Fruit fly (Drosophila melanogaster) whole organism: ENCODE measurements around the gene CG10553.

ENCODE experiments used
- Dll ChIP-seq: fragments of >200 bp; optimal IDR thresholded peaks from 2 replicates; lab custom pipeline; 2017
- EcR ChIP-seq, 2 experiments: fragments of >200 bp; optimal IDR thresholded peaks; 2 replicates each; lab custom pipeline; 2017; ENCODE audit warnings: missing biosample characterization in 2 of 2, missing genetic modification characterization in 2 of 2, missing genetic modification reagents in 2 of 2
- psq ChIP-seq: fragments of >200 bp; optimal IDR thresholded peaks from 2 replicates; lab custom pipeline; 2017
- usp ChIP-seq: fragments of >200 bp; optimal IDR thresholded peaks from 2 replicates; lab custom pipeline; 2017; ENCODE audit warnings: missing biosample characterization, missing genetic modification characterization, mixed read lengths

DNA sequence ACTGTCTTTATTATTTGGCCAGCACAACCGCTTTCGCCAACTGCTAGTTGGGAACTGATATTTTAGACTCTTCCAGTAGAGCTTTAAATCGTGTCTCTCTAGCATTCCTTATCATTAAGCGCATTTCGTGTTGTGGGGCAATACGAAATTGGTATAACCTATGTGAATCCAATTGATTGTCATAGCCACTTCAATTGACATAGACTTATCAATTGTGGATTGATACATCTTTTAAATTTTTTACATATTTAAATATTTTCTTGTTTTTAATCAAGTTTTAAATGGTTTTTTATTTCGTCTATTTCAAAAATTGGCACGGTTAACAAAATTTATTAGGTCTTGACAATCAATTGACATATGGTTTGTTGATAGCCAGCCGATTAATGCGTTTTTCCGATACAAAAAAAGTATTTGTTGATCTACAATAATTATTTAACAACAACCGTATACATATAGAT is 18.4 kb downstream of the CG10553 start, which contains the start of gene CG31288:
- no peak for TF ChIP-seq psq (lab: Kevin White, UChicago)
- no peak for TF ChIP-seq usp
- TF ChIP-seq EcR (GFP tag; optimal IDR thresholded peaks at IDR 0.05; lab: Kevin White, UChicago), result no peak
- no peak for TF ChIP-seq Dll (lab: Kevin White, UChicago)
